Worm (Caenorhabditis elegans) whole organism, L3 larva: ENCODE results near the gene F28C1.1.

Experiments used
- nhr-11 ChIP-seq: fragments of 150-350 bp; optimal IDR thresholded peaks from 2 replicates; lab custom pipeline; 2014; ENCODE audit warnings: missing biosample characterization, missing genetic modification characterization
- nhr-12 ChIP-seq: fragments of 150-350 bp; optimal IDR thresholded peaks from 2 replicates; lab custom pipeline; 2014; ENCODE audit warnings: missing biosample characterization, missing genetic modification characterization
- nhr-237 ChIP-seq: fragments of 150-350 bp; optimal IDR thresholded peaks from 2 replicates; lab custom pipeline; 2014; ENCODE audit warnings: missing biosample characterization, missing genetic modification characterization
- nhr-76 ChIP-seq: fragments of 150-350 bp; sonication (generic microtip); optimal IDR thresholded peaks from 5 replicates; lab custom pipeline; 2014; ENCODE audit warnings: missing biosample characterization, missing genetic modification characterization
- nhr-77 ChIP-seq: fragments of 150-350 bp; optimal IDR thresholded peaks from 2 replicates; lab custom pipeline; 2014; ENCODE audit warnings: missing biosample characterization, missing genetic modification characterization
- pha-4 ChIP-seq: fragments of 150-350 bp; optimal IDR thresholded peaks from 2 replicates; lab custom pipeline; 2014; ENCODE audit warnings: missing biosample characterization, missing genetic modification reagents, missing genetic modification characterization
- ztf-11 ChIP-seq: fragments of 150-350 bp; optimal IDR thresholded peaks from 2 replicates; lab custom pipeline; 2014; ENCODE audit warnings: missing biosample characterization, missing genetic modification characterization
- ztf-4 ChIP-seq: fragments of 150-350 bp; optimal IDR thresholded peaks from 2 replicates; lab custom pipeline; 2014; ENCODE audit warnings: missing biosample characterization, missing genetic modification characterization

ce11 chrV:12488002-12488401 lies 37.4 kb downstream of the F28C1.1 start:
- TF ChIP-seq nhr-77 (tag; lab: Kevin White, UChicago) (no peak), nhr-237 (tag; lab: Kevin White, UChicago) (no peak), pha-4 (tag; lab: Kevin White, UChicago) (peak; percentile 43), nhr-76 (tag; lab: Kevin White, UChicago) (no peak), ztf-11 (tag; lab: Kevin White, UChicago) (no peak), ztf-4 (no peak), nhr-11 (tag; lab: Kevin White, UChicago) (no peak), nhr-12 (no peak)
